Worm (Caenorhabditis elegans) whole organism, young adult: ENCODE data around the gene unc-76.

ENCODE experiments used
- B0019.2 ChIP-seq: fragments of 200-800 bp; sonication (Bioruptor generic); conservative IDR thresholded peaks from 2 replicates; pipeline ENCODE4 v1.3.6; 2022; ENCODE audit warnings: missing genetic modification reagents, missing genetic modification characterization, missing compliant biosample characterization
- B0035.1 ChIP-seq: sonication (generic microtip); optimal IDR thresholded peaks from 2 replicates; lab custom pipeline; 2016; ENCODE audit warnings: missing genetic modification characterization, mild to moderate bottlenecking, missing compliant biosample characterization, missing genotype, missing genetic modification reagents
- B0261.1 ChIP-seq: sonication (generic microtip); optimal IDR thresholded peaks from 2 replicates; lab custom pipeline; 2016; ENCODE audit warnings: mild to moderate bottlenecking, missing genetic modification characterization, moderate library complexity, missing compliant biosample characterization
- C17E4.6 ChIP-seq: fragments of 200-800 bp; sonication (Bioruptor generic); IDR thresholded peaks from 2 replicates; pipeline ENCODE4 v1.3.6; 2022; ENCODE audit warnings: missing genetic modification reagents, missing genetic modification characterization, missing compliant biosample characterization
- D2030.7 ChIP-seq: fragments of 200-800 bp; sonication (Bioruptor generic); IDR thresholded peaks from 2 replicates; pipeline ENCODE4 v1.3.6; 2022; ENCODE audit warnings: missing genetic modification reagents, missing genetic modification characterization, missing compliant biosample characterization
- F22D6.2 ChIP-seq: sonication (generic microtip); optimal IDR thresholded peaks from 2 replicates; lab custom pipeline; 2016; ENCODE audit warnings: mild to moderate bottlenecking, missing genetic modification characterization, missing compliant biosample characterization
- F23B12.7 ChIP-seq: sonication (generic microtip); optimal IDR thresholded peaks from 2 replicates; lab custom pipeline; 2017; ENCODE audit warnings: missing genetic modification characterization, mild to moderate bottlenecking, missing compliant biosample characterization, antibody characterized with exemption, moderate library complexity; ENCODE audit not compliant: insufficient read depth
- F33H1.4 ChIP-seq: fragments of 200-800 bp; sonication (Bioruptor generic); IDR thresholded peaks from 2 replicates; pipeline ENCODE4 v1.3.6; 2022; ENCODE audit warnings: missing genetic modification reagents, missing genetic modification characterization, missing compliant biosample characterization
- F49E8.2 ChIP-seq: sonication (generic microtip); optimal IDR thresholded peaks from 3 replicates; lab custom pipeline; 2017; ENCODE audit warnings: missing genetic modification characterization, mild to moderate bottlenecking, missing compliant biosample characterization, antibody characterized with exemption, moderate library complexity; ENCODE audit not compliant: insufficient read depth
- F57C9.4 ChIP-seq: sonication (generic microtip); optimal IDR thresholded peaks from 2 replicates; lab custom pipeline; 2017; ENCODE audit warnings: mild to moderate bottlenecking, missing genetic modification characterization, missing compliant biosample characterization
- T07F8.4 ChIP-seq: sonication (generic microtip); optimal IDR thresholded peaks from 2 replicates; lab custom pipeline; 2016; ENCODE audit warnings: mild to moderate bottlenecking, missing genetic modification characterization, moderate library complexity, missing compliant biosample characterization
- Y67H2A.10 ChIP-seq: fragments of 200-800 bp; sonication (Bioruptor generic); conservative IDR thresholded peaks from 2 replicates; pipeline ENCODE4 v1.3.6; 2022; ENCODE audit warnings: missing genetic modification reagents, missing genetic modification characterization, missing compliant biosample characterization
- ZK185.1 ChIP-seq: sonication (generic microtip); optimal IDR thresholded peaks from 2 replicates; lab custom pipeline; 2016; ENCODE audit warnings: mild to moderate bottlenecking, missing genetic modification characterization, missing compliant biosample characterization; ENCODE audit not compliant: poor library complexity, severe bottlenecking
- aptf-2 ChIP-seq: fragments of 200-800 bp; sonication (Bioruptor generic); conservative IDR thresholded peaks from 2 replicates; pipeline ENCODE4 v1.3.6; 2022; ENCODE audit warnings: missing genetic modification reagents, missing genetic modification characterization, missing compliant biosample characterization
- athp-1 ChIP-seq: sonication (generic microtip); optimal IDR thresholded peaks from 2 replicates; lab custom pipeline; 2017; ENCODE audit warnings: mild to moderate bottlenecking, missing genetic modification characterization, missing compliant biosample characterization
- attf-3 ChIP-seq: fragments of 200-800 bp; sonication (Bioruptor generic); conservative IDR thresholded peaks from 2 replicates; pipeline ENCODE4 v1.3.6; 2022; ENCODE audit warnings: missing genetic modification reagents, missing genetic modification characterization, missing compliant biosample characterization
- ccch-3 ChIP-seq: fragments of 200-800 bp; sonication (Bioruptor generic); optimal IDR thresholded peaks from 2 replicates; lab custom pipeline; 2018; ENCODE audit warnings: mild to moderate bottlenecking, missing genetic modification characterization, missing compliant biosample characterization
- ceh-100 ChIP-seq: fragments of 200-800 bp; sonication (Bioruptor generic); IDR thresholded peaks from 2 replicates; pipeline ENCODE4 v1.3.6; 2022; ENCODE audit warnings: missing genetic modification reagents, missing genetic modification characterization, missing compliant biosample characterization
- ceh-27 ChIP-seq: fragments of 200-800 bp; sonication (Bioruptor generic); optimal IDR thresholded peaks from 2 replicates; lab custom pipeline; 2018; ENCODE audit warnings: mild to moderate bottlenecking, missing genetic modification characterization, moderate library complexity, missing compliant biosample characterization
- ceh-91 ChIP-seq: fragments of 200-800 bp; sonication (Bioruptor generic); IDR thresholded peaks from 2 replicates; pipeline ENCODE4 v1.3.6; 2022; ENCODE audit warnings: missing genetic modification reagents, missing genetic modification characterization, missing compliant biosample characterization
- chd-7 ChIP-seq: sonication (generic microtip); optimal IDR thresholded peaks from 2 replicates; lab custom pipeline; 2016; ENCODE audit warnings: mild to moderate bottlenecking, missing genetic modification characterization, moderate library complexity, missing compliant biosample characterization
- dox-1 ChIP-seq: fragments of 200-800 bp; sonication (Bioruptor generic); IDR thresholded peaks from 2 replicates; pipeline ENCODE4 v1.3.6; 2022; ENCODE audit warnings: missing genetic modification reagents, missing genetic modification characterization, missing compliant biosample characterization
- efl-1 ChIP-seq: fragments of 150-350 bp; optimal IDR thresholded peaks from 2 replicates; lab custom pipeline; 2014; ENCODE audit warnings: missing biosample characterization, missing genetic modification reagents, missing genetic modification characterization
- egl-44 ChIP-seq: fragments of 200-800 bp; sonication (Bioruptor generic); IDR thresholded peaks from 2 replicates; pipeline ENCODE4 v1.3.6; 2022; ENCODE audit warnings: missing genetic modification reagents, missing genetic modification characterization, missing compliant biosample characterization
- ekl-4 ChIP-seq: fragments of 200-800 bp; sonication (Bioruptor generic); IDR thresholded peaks from 2 replicates; pipeline ENCODE4 v1.3.6; 2022; ENCODE audit warnings: missing genetic modification reagents, missing genetic modification characterization, missing compliant biosample characterization
- him-1 ChIP-seq: sonication (generic microtip); optimal IDR thresholded peaks from 2 replicates; lab custom pipeline; 2016; ENCODE audit warnings: missing genotype, missing genetic modification reagents, missing genetic modification characterization, missing compliant biosample characterization
- hlh-12 ChIP-seq: sonication (generic microtip); optimal IDR thresholded peaks from 2 replicates; lab custom pipeline; 2016; ENCODE audit warnings: missing genetic modification characterization, missing compliant biosample characterization
- hmg-1.2 ChIP-seq: fragments of 200-800 bp; sonication (Bioruptor generic); IDR thresholded peaks from 2 replicates; pipeline ENCODE4 v1.3.6; 2022; ENCODE audit warnings: missing genetic modification reagents, missing genetic modification characterization, missing compliant biosample characterization
- hsf-1 ChIP-seq: fragments of 200-800 bp; sonication (Bioruptor generic); IDR thresholded peaks from 2 replicates; pipeline ENCODE4 v1.3.6; 2022; ENCODE audit warnings: missing genetic modification reagents, missing genetic modification characterization, missing compliant biosample characterization
- let-607 ChIP-seq, 2 experiments: fragments of 200-800 bp in 1 of 2; sonication (Bioruptor generic) in 1 of 2; sonication (generic microtip) in 1 of 2; optimal IDR thresholded peaks; 2 replicates each; lab custom pipeline; 2016 to 2018; ENCODE audit warnings: mild to moderate bottlenecking in 2 of 2, missing compliant biosample characterization in 2 of 2, missing genetic modification characterization in 2 of 2, moderate library complexity in 2 of 2, missing genotype in 1 of 2
- lin-54 ChIP-seq: fragments of 200-800 bp; sonication (Bioruptor generic); optimal IDR thresholded peaks from 2 replicates; lab custom pipeline; 2018; ENCODE audit warnings: mild to moderate bottlenecking, missing genetic modification characterization, missing compliant biosample characterization
- madf-10 ChIP-seq: sonication (generic microtip); optimal IDR thresholded peaks from 2 replicates; lab custom pipeline; 2016; ENCODE audit warnings: mild to moderate bottlenecking, missing genetic modification characterization, missing compliant biosample characterization
- madf-6 ChIP-seq: fragments of 200-800 bp; sonication (Bioruptor generic); IDR thresholded peaks from 2 replicates; pipeline ENCODE4 v1.3.6; 2022; ENCODE audit warnings: missing genetic modification reagents, missing genetic modification characterization, missing compliant biosample characterization
- mcd-1 ChIP-seq: fragments of 200-800 bp; sonication (Bioruptor generic); IDR thresholded peaks from 2 replicates; pipeline ENCODE4 v1.3.6; 2022; ENCODE audit warnings: missing genetic modification reagents, missing genetic modification characterization, missing compliant biosample characterization
- mel-28 ChIP-seq: sonication (generic microtip); optimal IDR thresholded peaks from 2 replicates; lab custom pipeline; 2016; ENCODE audit warnings: borderline replicate concordance, mild to moderate bottlenecking, missing genetic modification characterization, missing compliant biosample characterization
- nhr-120 ChIP-seq: fragments of 200-800 bp; sonication (Bioruptor generic); IDR thresholded peaks from 2 replicates; pipeline ENCODE4 v1.3.6; 2022; ENCODE audit warnings: missing genetic modification characterization, missing compliant biosample characterization
- nhr-80 ChIP-seq: sonication (generic microtip); optimal IDR thresholded peaks from 2 replicates; lab custom pipeline; 2016; ENCODE audit warnings: missing genetic modification characterization, missing compliant biosample characterization
- rcor-1 ChIP-seq: fragments of 200-800 bp; sonication (Bioruptor generic); IDR thresholded peaks from 2 replicates; pipeline ENCODE4 v1.3.6; 2022; ENCODE audit warnings: missing genetic modification reagents, missing genetic modification characterization, missing compliant biosample characterization
- rpc-1 ChIP-seq, 2 experiments: fragments of 150-350 bp in 1 of 2; sonication (generic microtip) in 1 of 2; optimal IDR thresholded peaks; 2 replicates each; lab custom pipeline; 2014 to 2018; ENCODE audit warnings: missing biosample characterization in 1 of 2, missing genetic modification characterization in 1 of 2, missing genetic modification reagents in 1 of 2, missing genotype in 1 of 2
- sea-2 ChIP-seq: fragments of 200-800 bp; sonication (Bioruptor generic); IDR thresholded peaks from 2 replicates; pipeline ENCODE4 v1.3.6; 2022; ENCODE audit warnings: missing genetic modification characterization, missing compliant biosample characterization
- snpc-1.3 ChIP-seq: sonication (generic microtip); optimal IDR thresholded peaks from 2 replicates; lab custom pipeline; 2017; ENCODE audit warnings: missing genetic modification characterization, mild to moderate bottlenecking, missing compliant biosample characterization, antibody characterized with exemption, moderate library complexity, missing genotype, missing genetic modification reagents; ENCODE audit not compliant: insufficient read depth
- somi-1 ChIP-seq: fragments of 200-800 bp; sonication (Bioruptor generic); optimal IDR thresholded peaks from 2 replicates; lab custom pipeline; 2018; ENCODE audit warnings: mild to moderate bottlenecking, missing genetic modification characterization, missing compliant biosample characterization
- tbp1 ChIP-seq: fragments of 200-800 bp; sonication (Bioruptor generic); optimal IDR thresholded peaks from 2 replicates; lab custom pipeline; 2018; ENCODE audit warnings: mild to moderate bottlenecking, missing genetic modification characterization, missing compliant biosample characterization
- ztf-18 ChIP-seq: sonication (generic microtip); optimal IDR thresholded peaks from 2 replicates; lab custom pipeline; 2016; ENCODE audit warnings: missing genotype, mild to moderate bottlenecking, missing genetic modification characterization, missing compliant biosample characterization
- ztf-22 ChIP-seq: fragments of 200-800 bp; sonication (Bioruptor generic); optimal IDR thresholded peaks from 2 replicates; lab custom pipeline; 2018; ENCODE audit warnings: mild to moderate bottlenecking, missing genetic modification characterization, moderate library complexity, missing compliant biosample characterization
- ztf-26 ChIP-seq: sonication (generic microtip); optimal IDR thresholded peaks from 2 replicates; lab custom pipeline; 2017; ENCODE audit warnings: missing genetic modification characterization, missing compliant biosample characterization
- ztf-28 ChIP-seq: fragments of 200-800 bp; sonication (Bioruptor generic); IDR thresholded peaks from 2 replicates; pipeline ENCODE4 v1.3.6; 2022; ENCODE audit warnings: missing genetic modification reagents, missing genetic modification characterization, missing compliant biosample characterization

unc-76 gene

DNA sequence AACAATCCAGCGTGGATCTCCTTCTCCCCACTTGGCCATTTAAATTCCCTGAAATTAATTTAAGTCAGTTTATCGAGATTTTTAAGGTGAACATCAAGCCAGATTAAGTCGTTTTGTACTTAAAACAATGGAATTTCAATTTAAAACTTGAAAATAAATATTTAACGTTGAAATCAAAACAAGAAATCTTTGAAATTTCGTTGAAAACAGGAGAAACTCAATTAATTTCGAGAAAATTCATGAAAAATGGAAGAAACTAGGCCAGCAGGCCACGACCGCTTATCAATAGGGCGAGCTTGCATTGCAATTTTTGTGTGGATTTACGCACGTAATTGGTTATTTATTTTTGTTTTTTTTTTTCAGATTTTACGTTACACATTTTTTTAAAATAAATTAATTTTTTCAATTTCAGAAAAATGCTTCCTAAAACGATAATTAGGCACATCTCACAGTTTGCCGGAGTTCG, 13.8 kb downstream of the unc-76 start, which contains the start of the genes ahsa-1 and C01G10.7 (continued):
- TF ChIP-seq F49E8.2 (tag; lab: Kevin White, UChicago) = peak; percentile 24
- peak; percentile 79 for TF ChIP-seq madf-6
- TF ChIP-seq hmg-1.2 (GFP tag; lab: Robert Waterston, UW) = peak; percentile 51; the same call in 1 of the 2 replicates
- TF ChIP-seq ztf-28 (GFP tag; lab: Robert Waterston, UW) = peak; percentile 93
- peak; percentile 72 for TF ChIP-seq ceh-100 (GFP tag; lab: Robert Waterston, UW)
- TF ChIP-seq mel-28 = peak; percentile 57
- TF ChIP-seq F33H1.4 (GFP tag; lab: Robert Waterston, UW) = peak; percentile 70
- TF ChIP-seq chd-7 (tag; lab: Kevin White, UChicago) = no peak
- TF ChIP-seq athp-1 (tag; lab: Kevin White, UChicago) = peak; percentile 86
- TF ChIP-seq dox-1 (GFP tag; lab: Robert Waterston, UW) = peak; percentile 93
- TF ChIP-seq rpc-1 (optimal IDR thresholded peaks at IDR 0.05; lab: Kevin White, UChicago) = peak; percentile 31
- no peak for TF ChIP-seq rpc-1 (tag; optimal IDR thresholded peaks at IDR 0.05; lab: Kevin White, UChicago)
- TF ChIP-seq ccch-3 (GFP tag; lab: Kevin White, UChicago) = peak; percentile 30
- peak; percentile 97 for TF ChIP-seq ZK185.1 (tag; lab: Kevin White, UChicago)
- TF ChIP-seq tbp1 (GFP tag; lab: Kevin White, UChicago) = no peak
- TF ChIP-seq somi-1 = no peak
- peak; percentile 84 for TF ChIP-seq F23B12.7 (tag; lab: Kevin White, UChicago)
- peak; percentile 82; the same call in 1 of the 2 replicates for TF ChIP-seq B0019.2 (GFP tag; lab: Robert Waterston, UW)
- peak; percentile 65 for TF ChIP-seq snpc-1.3 (tag; lab: Kevin White, UChicago)
- peak; percentile 74 for TF ChIP-seq Y67H2A.10 (GFP tag; lab: Robert Waterston, UW)
- TF ChIP-seq B0261.1 = peak; percentile 37
- peak; percentile 52 for TF ChIP-seq F22D6.2 (tag; lab: Kevin White, UChicago)
- TF ChIP-seq ceh-27 = peak; percentile 92
- no peak for TF ChIP-seq nhr-120 (GFP tag; lab: Robert Waterston, UW)
- TF ChIP-seq ztf-22 (GFP tag; lab: Kevin White, UChicago) = peak; percentile 49
- TF ChIP-seq nhr-80 = peak; percentile 49
- TF ChIP-seq ztf-26 (tag; lab: Kevin White, UChicago) = peak; percentile 46
- peak; percentile 24 for TF ChIP-seq T07F8.4 (tag; lab: Kevin White, UChicago)
- peak; percentile 88 for TF ChIP-seq D2030.7 (GFP tag; lab: Robert Waterston, UW)
- TF ChIP-seq him-1 (tag; lab: Kevin White, UChicago) = peak; percentile 26
- TF ChIP-seq efl-1 = peak; percentile 57
- TF ChIP-seq C17E4.6 = peak; percentile 48; the same call in 1 of the 2 replicates
- TF ChIP-seq mcd-1 (GFP tag; lab: Robert Waterston, UW) = peak; percentile 98
- no peak for TF ChIP-seq sea-2 (GFP tag; lab: Robert Waterston, UW)
- TF ChIP-seq madf-10 = peak; percentile 87
- no peak for TF ChIP-seq hlh-12
- TF ChIP-seq let-607 (tag; optimal IDR thresholded peaks at IDR 0.05; lab: Kevin White, UChicago) = peak in 1 of 2 experiments; percentile 77
- TF ChIP-seq lin-54 (GFP tag; lab: Kevin White, UChicago) = peak; percentile 82
- TF ChIP-seq ekl-4 = peak; percentile 88
- TF ChIP-seq egl-44 (GFP tag; lab: Robert Waterston, UW) = peak; percentile 80
- peak; percentile 69 for TF ChIP-seq attf-3 (GFP tag; lab: Robert Waterston, UW)
- TF ChIP-seq hsf-1 (GFP tag; lab: Robert Waterston, UW) = peak; percentile 97
- TF ChIP-seq F57C9.4 (tag; lab: Kevin White, UChicago) = no peak
- peak; percentile 74 for TF ChIP-seq ztf-18 (tag; lab: Kevin White, UChicago)
- peak; percentile 41 for TF ChIP-seq B0035.1 (tag; lab: Kevin White, UChicago)
- peak; percentile 84 for TF ChIP-seq rcor-1 (GFP tag; lab: Robert Waterston, UW)
- peak; percentile 90 for TF ChIP-seq ceh-91 (GFP tag; lab: Robert Waterston, UW)
- TF ChIP-seq aptf-2 = peak; percentile 90
